Fruit fly (Drosophila melanogaster): ENCODE measurements around the gene Nepl15.
A peak's percentile ranks its signal among the peaks of the same experiment; 100 is the strongest.

Gene Nepl15

dm6 chr3R:22750534-22750947 lies 15.4 kb downstream of the Nepl15 start, which contains the start of the genes rumi, CG7029 and Usp12-46 (continued):
- TF ChIP-seq CG7271 (tag; optimal IDR thresholded peaks at IDR 0.05) (peak; percentile 58), chinmo (GFP tag; IDR thresholded peaks at IDR 0.05; ENCODE audit: partially characterized antibody) (peak; percentile 86; the same call in 3 of the 4 replicates), Tbp (GFP tag; optimal IDR thresholded peaks at IDR 0.05) (no peak), da (GFP tag; optimal IDR thresholded peaks at IDR 0.05) (peak; percentile 85), sd (tag; optimal IDR thresholded peaks at IDR 0.05) (no peak), trem (tag; optimal IDR thresholded peaks at IDR 0.05) (peak; percentile 83), HLH3B (GFP tag; IDR thresholded peaks at IDR 0.05) (peak; percentile 81), CG8290 (GFP tag; optimal IDR thresholded peaks at IDR 0.05) (peak; percentile 83), CG8290 (tag; optimal IDR thresholded peaks at IDR 0.05) (peak in 1 of 2 experiments; percentile 86), onecut (GFP tag; IDR thresholded peaks at IDR 0.05) (peak; percentile 71)

- TF ChIP-seq Neu2 (GFP tag; optimal IDR thresholded peaks at IDR 0.05; ENCODE audit: borderline replicate concordance) (no peak), CG7357 (GFP tag; IDR thresholded peaks at IDR 0.05) (no peak), Hr78 (GFP tag; optimal IDR thresholded peaks at IDR 0.05) (no peak), kah (GFP tag; optimal IDR thresholded peaks at IDR 0.05) (peak; percentile 98), chm (GFP tag; IDR thresholded peaks at IDR 0.05) (0 out of 2 replicates have a peak, but pooled peaks have one; percentile 10), Bdp1 (GFP tag; optimal IDR thresholded peaks at IDR 0.05) (no peak), en (GFP tag; optimal IDR thresholded peaks at IDR 0.05) (no peak), Dad (GFP tag; optimal IDR thresholded peaks at IDR 0.05) (no peak), CG2712 (tag; optimal IDR thresholded peaks at IDR 0.05) (no peak)
These were observed 15.9 kb downstream of the Nepl15 start for dm6 chr3R:22750039-22750438.

- TF ChIP-seq Med (GFP tag) (peak; percentile 3), CG16815 (GFP tag; optimal IDR thresholded peaks at IDR 0.05) (no peak)
These were observed 17.0 kb downstream of the Nepl15 start, which contains the start of gene CG31139 for dm6 chr3R:22748956-22749355. Gene CG31139 (minus strand): TSS chr3R:22749056.

- TF ChIP-seq Sry-δ (GFP tag; optimal IDR thresholded peaks at IDR 0.05) (peak; percentile 23), CG10431 (GFP tag; optimal IDR thresholded peaks at IDR 0.05) (peak; percentile 9), Ets97D (GFP tag; optimal IDR thresholded peaks at IDR 0.05) (peak; percentile 31), CG14710 (tag; optimal IDR thresholded peaks at IDR 0.05) (peak; percentile 100), CG17829 (tag; optimal IDR thresholded peaks at IDR 0.05) (peak; percentile 6), CG34224 (GFP tag; IDR thresholded peaks at IDR 0.05; ENCODE audit: partially characterized antibody) (peak; percentile 34; the same call in 1 of the 3 replicates), chinmo (GFP tag; IDR thresholded peaks at IDR 0.05; ENCODE audit: partially characterized antibody) (0 out of 4 replicates have a peak, but pooled peaks have one; percentile 20), ci (GFP tag; IDR thresholded peaks at IDR 0.05) (peak; percentile 42; the same call in 1 of the 3 replicates), sna (GFP tag; IDR thresholded peaks at IDR 0.05; ENCODE audit: partially characterized antibody) (peak; percentile 27; the same call in 1 of the 2 replicates), mirr (GFP tag; optimal IDR thresholded peaks at IDR 0.05) (no peak), HmgZ (tag; optimal IDR thresholded peaks at IDR 0.05) (peak; percentile 55), CG9932 (GFP tag; IDR thresholded peaks at IDR 0.05) (no peak), Pdp1 (GFP tag; optimal IDR thresholded peaks at IDR 0.05) (peak in 1 of 2 experiments; percentile 99), trem (tag; optimal IDR thresholded peaks at IDR 0.05) (peak; percentile 36), Dll (GFP tag; IDR thresholded peaks at IDR 0.05; ENCODE audit: partially characterized antibody) (0 out of 4 replicates have a peak, but pooled peaks have one; percentile 27), shn (GFP tag; optimal IDR thresholded peaks at IDR 0.05) (no peak), knrl (GFP tag; IDR thresholded peaks at IDR 0.05; ENCODE audit: partially characterized antibody) (peak; percentile 43; the same call in 1 of the 3 replicates), esg (GFP tag; conservative IDR thresholded peaks at IDR 0.05) (no peak), Dref (GFP tag; IDR thresholded peaks at IDR 0.05) (peak; percentile 38; the same call in 1 of the 2 replicates), dmrt99B (tag; optimal IDR thresholded peaks at IDR 0.05) (no peak), CG2116 (GFP tag; optimal IDR thresholded peaks at IDR 0.05) (peak; percentile 32), row (GFP tag; IDR thresholded peaks at IDR 0.05) (peak; percentile 12; the same call in 1 of the 3 replicates), MBD-R2 (GFP tag; IDR thresholded peaks at IDR 0.05) (peak; percentile 97), CG14965 (GFP tag; optimal IDR thresholded peaks at IDR 0.05; ENCODE audit: borderline replicate concordance) (no peak), E2f2 (GFP tag; IDR thresholded peaks at IDR 0.05) (peak; percentile 97)
These were observed 18.4 kb downstream of the Nepl15 start, which contains the start of gene CG17141 for dm6 chr3R:22747423-22748090. Gene CG17141 (minus strand): TSS chr3R:22747599.
